Worm (Caenorhabditis elegans): Measurements from ENCODE around the gene C44B11.1.

DNA sequence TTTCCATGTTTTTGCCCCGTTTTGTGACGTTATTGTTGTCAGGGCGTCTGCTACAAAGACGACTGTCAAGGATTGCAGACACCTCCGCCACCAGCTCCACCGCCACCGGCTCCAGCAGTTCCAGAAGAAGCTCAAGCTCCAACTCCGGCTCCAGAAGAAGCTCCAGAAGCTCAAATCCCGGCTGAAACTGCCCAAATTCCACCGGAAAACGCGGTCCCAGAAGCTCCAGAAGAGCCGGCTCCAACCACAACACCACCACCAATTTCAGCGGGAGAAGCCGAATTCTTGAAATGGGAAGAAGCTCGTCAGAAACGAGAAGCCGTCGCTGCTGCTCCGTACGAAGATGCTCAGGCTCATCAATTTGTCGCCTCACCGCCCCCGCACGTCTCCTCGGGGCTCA lies 21.7 kb downstream of the C44B11.1 start:
- TF ChIP-seq sea-1 (GFP tag; conservative IDR thresholded peaks at IDR 0.05) (no peak), ama-1 (optimal IDR thresholded peaks at IDR 0.05) (no peak), ceh-36 (tag; optimal IDR thresholded peaks at IDR 0.05) (no peak), hmbx-1 (tag; optimal IDR thresholded peaks at IDR 0.05) (no peak), scrt-1 (GFP tag; IDR thresholded peaks at IDR 0.05) (no peak), flt-1 (GFP tag; IDR thresholded peaks at IDR 0.05) (no peak), tbx-11 (GFP tag; IDR thresholded peaks at IDR 0.05) (no peak), tra-4 (tag; optimal IDR thresholded peaks at IDR 0.05) (no peak), ceh-13 (GFP tag; optimal IDR thresholded peaks at IDR 0.05) (no peak), ets-7 (tag; optimal IDR thresholded peaks at IDR 0.05) (no peak)

Data from whole organism, early embryonic.